Worm (Caenorhabditis elegans) whole organism, L3 larva: ENCODE data around the gene ZK1320.7.

Source experiments
- lsy-12 ChIP-seq: sonication (generic microtip); optimal IDR thresholded peaks from 2 replicates; lab custom pipeline; 2016; ENCODE audit warnings: mild to moderate bottlenecking, missing genetic modification characterization, missing compliant biosample characterization
- nhr-12 ChIP-seq: fragments of 150-350 bp; optimal IDR thresholded peaks from 2 replicates; lab custom pipeline; 2014; ENCODE audit warnings: missing biosample characterization, missing genetic modification characterization
- pqm-1 ChIP-seq: fragments of 150-350 bp; optimal IDR thresholded peaks from 2 replicates; lab custom pipeline; 2017; ENCODE audit warnings: missing biosample characterization, missing genetic modification characterization, inconsistent platforms
- zag-1 ChIP-seq: fragments of 150-350 bp; optimal IDR thresholded peaks from 2 replicates; lab custom pipeline; 2014; ENCODE audit warnings: missing biosample characterization, missing genetic modification characterization
- ztf-11 ChIP-seq: fragments of 150-350 bp; optimal IDR thresholded peaks from 2 replicates; lab custom pipeline; 2014; ENCODE audit warnings: missing biosample characterization, missing genetic modification characterization

- no peak for TF ChIP-seq nhr-12
- no peak for TF ChIP-seq zag-1 (tag; lab: Kevin White, UChicago)
- TF ChIP-seq lsy-12 (tag; lab: Kevin White, UChicago): no peak
- no peak for TF ChIP-seq ztf-11
- no peak for TF ChIP-seq pqm-1 (tag; lab: Kevin White, UChicago)
Measured at ce11 chrII:9703601-9704000, 32.2 kb downstream of the ZK1320.7 start, which contains the start of gene mop-25.2.
